Fruit fly (Drosophila melanogaster): ENCODE results near the gene Alp12.

Alp12 gene

dm6 chr2L:19453381-19453780, 29.5 kb downstream of the Alp12 start, which contains the start of gene Top2:
Gene Top2, minus strand, starts transcription at chr2L:19453490.
- peak; percentile 94 for TF ChIP-seq Lhr (GFP tag; optimal IDR thresholded peaks at IDR 0.05)
- peak; percentile 79 for TF ChIP-seq zen2 (GFP tag; IDR thresholded peaks at IDR 0.05; ENCODE audit: partially characterized antibody)
- peak; percentile 81 for TF ChIP-seq Usf (GFP tag; optimal IDR thresholded peaks at IDR 0.05)
- TF ChIP-seq tgo (GFP tag; IDR thresholded peaks at IDR 0.05) = no peak
- no peak for TF ChIP-seq Dfd (GFP tag; optimal IDR thresholded peaks at IDR 0.05)
- no peak for TF ChIP-seq gsb (GFP tag; IDR thresholded peaks at IDR 0.05)
- TF ChIP-seq hkb (optimal IDR thresholded peaks at IDR 0.05) = no peak
- peak; percentile 29; the same call in 1 of the 2 replicates for TF ChIP-seq hkb (GFP tag; IDR thresholded peaks at IDR 0.05)
- TF ChIP-seq CG3995 (GFP tag; optimal IDR thresholded peaks at IDR 0.05) = peak; percentile 100
- TF ChIP-seq CG30431 (GFP tag; optimal IDR thresholded peaks at IDR 0.05) = no peak
- peak; percentile 27; the same call in 1 of the 2 replicates for TF ChIP-seq Ada2b (GFP tag; IDR thresholded peaks at IDR 0.05)
- no peak for TF ChIP-seq CG2875 (GFP tag; optimal IDR thresholded peaks at IDR 0.05)
- TF ChIP-seq zfh1 (GFP tag; IDR thresholded peaks at IDR 0.05) = peak; percentile 37; the same call in 1 of the 3 replicates
- peak; percentile 45 for TF ChIP-seq CG1792 (GFP tag; optimal IDR thresholded peaks at IDR 0.05)
- peak; percentile 47 for TF ChIP-seq MESR4 (GFP tag; optimal IDR thresholded peaks at IDR 0.05)
- no peak for TF ChIP-seq CG10959 (GFP tag; IDR thresholded peaks at IDR 0.05)
- no peak for TF ChIP-seq CG2678 (tag; optimal IDR thresholded peaks at IDR 0.05)
- TF ChIP-seq CG14710 (tag; optimal IDR thresholded peaks at IDR 0.05) = peak; percentile 94
- TF ChIP-seq Hsf (GFP tag; optimal IDR thresholded peaks at IDR 0.05) = peak; percentile 39
- TF ChIP-seq p53 (GFP tag; optimal IDR thresholded peaks at IDR 0.05) = peak; percentile 71
- peak; percentile 79; the same call in 2 of the 3 replicates for TF ChIP-seq CG2199 (GFP tag; IDR thresholded peaks at IDR 0.05)
- TF ChIP-seq Max (GFP tag; optimal IDR thresholded peaks at IDR 0.05) = peak; percentile 31
- no peak for TF ChIP-seq CG3065 (GFP tag; optimal IDR thresholded peaks at IDR 0.05)
- TF ChIP-seq CG14860 (GFP tag; IDR thresholded peaks at IDR 0.05; ENCODE audit: partially characterized antibody) = peak; percentile 77
- no peak for TF ChIP-seq trh (GFP tag; optimal IDR thresholded peaks at IDR 0.05)
- TF ChIP-seq CG31224 (GFP tag; IDR thresholded peaks at IDR 0.05) = no peak
- TF ChIP-seq tna (GFP tag; IDR thresholded peaks at IDR 0.05; ENCODE audit: partially characterized antibody) = peak; percentile 77
- no peak for TF ChIP-seq CG10274 (GFP tag; optimal IDR thresholded peaks at IDR 0.05)
- TF ChIP-seq Bteb2 (GFP tag; optimal IDR thresholded peaks at IDR 0.05) = peak; percentile 0
- TF ChIP-seq trem (tag; optimal IDR thresholded peaks at IDR 0.05) = peak; percentile 78
- TF ChIP-seq zen (tag; optimal IDR thresholded peaks at IDR 0.05) = peak; percentile 48
- peak; percentile 67 for TF ChIP-seq CG9932 (GFP tag; IDR thresholded peaks at IDR 0.05)
- peak; percentile 81 for TF ChIP-seq hbn (GFP tag; IDR thresholded peaks at IDR 0.05; ENCODE audit: partially characterized antibody)
- no peak for TF ChIP-seq lab (GFP tag; optimal IDR thresholded peaks at IDR 0.05)
- peak; percentile 10 for TF ChIP-seq Bdp1 (GFP tag; optimal IDR thresholded peaks at IDR 0.05)
- TF ChIP-seq MBD-R2 (GFP tag; IDR thresholded peaks at IDR 0.05) = peak; percentile 89
- no peak for TF ChIP-seq sim (GFP tag; IDR thresholded peaks at IDR 0.05)
- no peak for TF ChIP-seq CG18599 (GFP tag; optimal IDR thresholded peaks at IDR 0.05)
- peak; percentile 8 for TF ChIP-seq dmrt11E (tag; optimal IDR thresholded peaks at IDR 0.05)
- TF ChIP-seq ro (GFP tag; IDR thresholded peaks at IDR 0.05) = no peak
- TF ChIP-seq br (optimal IDR thresholded peaks at IDR 0.05) = no peak
- peak; percentile 69 for TF ChIP-seq CoRest (tag; optimal IDR thresholded peaks at IDR 0.05)
- peak; percentile 36 for TF ChIP-seq phol (tag; optimal IDR thresholded peaks at IDR 0.05)
- peak; percentile 82 for TF ChIP-seq Hmr (GFP tag; optimal IDR thresholded peaks at IDR 0.05)
- 0 out of 2 replicates have a peak, but pooled peaks have one; percentile 32 for TF ChIP-seq Ptx1 (GFP tag; IDR thresholded peaks at IDR 0.05)
- TF ChIP-seq Poxn (GFP tag; IDR thresholded peaks at IDR 0.05) = no peak
- peak; percentile 8 for TF ChIP-seq twi (tag; optimal IDR thresholded peaks at IDR 0.05)
- TF ChIP-seq HLH54F (GFP tag; optimal IDR thresholded peaks at IDR 0.05) = peak; percentile 40
- peak; percentile 22 for TF ChIP-seq Dip3 (GFP tag; optimal IDR thresholded peaks at IDR 0.05)
- TF ChIP-seq Trl (optimal IDR thresholded peaks at IDR 0.05) = no peak
- TF ChIP-seq Trl (GFP tag; optimal IDR thresholded peaks at IDR 0.05) = peak; percentile 6
- TF ChIP-seq CG17802 (tag; optimal IDR thresholded peaks at IDR 0.05) = peak; percentile 100

Data from whole organism, embryonic.